Fruit fly (Drosophila melanogaster): Measurements from ENCODE around the gene CG8004.

- TF ChIP-seq psq (optimal IDR thresholded peaks at IDR 0.05) (no peak), Sin3A (optimal IDR thresholded peaks at IDR 0.05) (no peak), h (optimal IDR thresholded peaks at IDR 0.05) (no peak)
These were observed 30.7 kb downstream of the CG8004 start for dm6 chr3L:19897685-19898009.
